Worm (Caenorhabditis elegans) whole organism, L1 larva: ENCODE measurements around the gene fbxb-64.
"Not testable (repeated sequence)": the region's sequence is repeated elsewhere in the genome, so short reads cannot be mapped to it uniquely, and the experiment has no call there.

Experiments
- C04F5.9 ChIP-seq: sonication (generic microtip); optimal IDR thresholded peaks from 2 replicates; lab custom pipeline; 2016; ENCODE audit warnings: missing genetic modification characterization, missing compliant biosample characterization
- C16A3.4 ChIP-seq: fragments of 150-350 bp; optimal IDR thresholded peaks from 2 replicates; lab custom pipeline; 2014; ENCODE audit warnings: missing biosample characterization, missing genetic modification characterization
- C34B4.2 ChIP-seq: sonication (generic microtip); optimal IDR thresholded peaks from 2 replicates; lab custom pipeline; 2017; ENCODE audit warnings: mild to moderate bottlenecking, missing genetic modification characterization, missing compliant biosample characterization
- aha-1 ChIP-seq: fragments of 150-350 bp; optimal IDR thresholded peaks from 2 replicates; lab custom pipeline; 2014; ENCODE audit warnings: missing biosample characterization, missing genetic modification characterization
- ceh-88 ChIP-seq: fragments of 200-800 bp; sonication (Bioruptor generic); IDR thresholded peaks from 2 replicates; pipeline ENCODE4 v1.3.6; 2022; ENCODE audit warnings: missing genetic modification characterization, missing compliant biosample characterization
- dpl-1 ChIP-seq, 3 experiments: fragments of 150-350 bp in 2 of 3; sonication (generic microtip) in 1 of 3; optimal IDR thresholded peaks; 2 replicates each; lab custom pipeline; 2014 to 2017; ENCODE audit warnings: missing biosample characterization in 3 of 3, missing genetic modification characterization in 3 of 3, missing genetic modification reagents in 3 of 3
- egl-13 ChIP-seq: sonication (generic microtip); optimal IDR thresholded peaks from 2 replicates; lab custom pipeline; 2016; ENCODE audit warnings: missing genotype, missing genetic modification reagents, missing genetic modification characterization, missing compliant biosample characterization
- ets-5 ChIP-seq: fragments of 200-800 bp; sonication (Bioruptor generic); IDR thresholded peaks from 2 replicates; pipeline ENCODE4 v1.3.6; 2022; ENCODE audit warnings: missing genetic modification characterization, missing compliant biosample characterization
- fkh-4 ChIP-seq: sonication (generic microtip); optimal IDR thresholded peaks from 2 replicates; lab custom pipeline; 2016; ENCODE audit warnings: missing compliant biosample characterization, missing genetic modification characterization, borderline replicate concordance
- hlh-17 ChIP-seq: fragments of 200-800 bp; sonication (Bioruptor generic); optimal IDR thresholded peaks from 2 replicates; lab custom pipeline; 2018; ENCODE audit warnings: missing genetic modification characterization, mild to moderate bottlenecking, missing compliant biosample characterization, moderate library complexity, borderline replicate concordance
- hpl-2 ChIP-seq: fragments of 150-350 bp; optimal IDR thresholded peaks from 2 replicates; lab custom pipeline; 2014; ENCODE audit warnings: missing biosample characterization, missing genetic modification reagents, missing genetic modification characterization
- irx-1 ChIP-seq: sonication (generic microtip); optimal IDR thresholded peaks from 2 replicates; lab custom pipeline; 2016; ENCODE audit warnings: missing genetic modification characterization, missing compliant biosample characterization
- jun-1 ChIP-seq: fragments of 150-350 bp; optimal IDR thresholded peaks from 2 replicates; lab custom pipeline; 2014; ENCODE audit warnings: missing biosample characterization, missing genetic modification reagents, missing genetic modification characterization
- lin-15B ChIP-seq: fragments of 150-350 bp; sonication (generic microtip); optimal IDR thresholded peaks from 3 replicates; lab custom pipeline; 2014; ENCODE audit warnings: missing biosample characterization, missing genetic modification characterization
- lin-35 ChIP-seq, 2 experiments: fragments of 150-350 bp; optimal IDR thresholded peaks; 2 replicates each; lab custom pipeline; 2014; ENCODE audit warnings: missing biosample characterization in 2 of 2, missing genetic modification characterization in 2 of 2, missing genetic modification reagents in 2 of 2
- lir-3 ChIP-seq: sonication (generic microtip); optimal IDR thresholded peaks from 2 replicates; lab custom pipeline; 2016; ENCODE audit warnings: mild to moderate bottlenecking, missing genetic modification characterization, moderate library complexity, missing compliant biosample characterization; ENCODE audit not compliant: poor library complexity
- mdl-1 ChIP-seq, 2 experiments: fragments of 150-350 bp; optimal IDR thresholded peaks; 2 replicates each; lab custom pipeline; 2014 to 2017; ENCODE audit warnings: missing biosample characterization in 2 of 2, missing genetic modification characterization in 2 of 2, inconsistent platforms in 1 of 2
- mef-2 ChIP-seq: fragments of 150-350 bp; optimal IDR thresholded peaks from 2 replicates; lab custom pipeline; 2014; ENCODE audit warnings: missing biosample characterization, missing genetic modification characterization
- nhr-11 ChIP-seq: fragments of 150-350 bp; optimal IDR thresholded peaks from 2 replicates; lab custom pipeline; 2014; ENCODE audit warnings: missing biosample characterization, missing genetic modification characterization
- nhr-237 ChIP-seq: fragments of 150-350 bp; optimal IDR thresholded peaks from 2 replicates; lab custom pipeline; 2014; ENCODE audit warnings: missing biosample characterization, missing genetic modification characterization
- nhr-28 ChIP-seq: fragments of 150-350 bp; optimal IDR thresholded peaks from 2 replicates; lab custom pipeline; 2014; ENCODE audit warnings: missing biosample characterization, missing genetic modification characterization
- nhr-71 ChIP-seq: sonication (generic microtip); optimal IDR thresholded peaks from 2 replicates; lab custom pipeline; 2016; ENCODE audit warnings: mild to moderate bottlenecking, missing genetic modification characterization, moderate library complexity, missing compliant biosample characterization
- nhr-90 ChIP-seq: sonication (generic microtip); optimal IDR thresholded peaks from 2 replicates; lab custom pipeline; 2016; ENCODE audit warnings: mild to moderate bottlenecking, missing genetic modification characterization, missing compliant biosample characterization; ENCODE audit not compliant: poor library complexity
- pag-3 ChIP-seq: sonication (generic microtip); optimal IDR thresholded peaks from 2 replicates; lab custom pipeline; 2017; ENCODE audit warnings: missing genetic modification characterization, mild to moderate bottlenecking, missing compliant biosample characterization, antibody characterized with exemption, borderline replicate concordance; ENCODE audit not compliant: insufficient read depth
- pax-3 ChIP-seq: fragments of 200-800 bp; sonication (Bioruptor generic); optimal IDR thresholded peaks from 2 replicates; lab custom pipeline; 2018; ENCODE audit warnings: mild to moderate bottlenecking, missing genetic modification characterization, moderate library complexity, missing compliant biosample characterization
- sptf-1 ChIP-seq: fragments of 150-350 bp; optimal IDR thresholded peaks from 2 replicates; lab custom pipeline; 2014; ENCODE audit warnings: missing biosample characterization, missing genetic modification characterization
- unc-86 ChIP-seq: sonication (generic microtip); optimal IDR thresholded peaks from 2 replicates; lab custom pipeline; 2016; ENCODE audit warnings: missing genetic modification characterization, missing compliant biosample characterization
- xbp-1 ChIP-seq: sonication (generic microtip); optimal IDR thresholded peaks from 2 replicates; lab custom pipeline; 2016; ENCODE audit warnings: missing genetic modification characterization, missing compliant biosample characterization
- zip-4 ChIP-seq: fragments of 200-800 bp; sonication (Bioruptor generic); optimal IDR thresholded peaks from 2 replicates; lab custom pipeline; 2018; ENCODE audit warnings: mild to moderate bottlenecking, missing genetic modification characterization, moderate library complexity, missing compliant biosample characterization
- ztf-4 ChIP-seq: fragments of 150-350 bp; optimal IDR thresholded peaks from 2 replicates; lab custom pipeline; 2014; ENCODE audit warnings: missing biosample characterization, missing genetic modification characterization

Gene fbxb-64

ce11 chrV:19312975-19313374 is at the start of gene fbxb-64:
Gene fbxb-64, plus strand, starts transcription at chrV:19313275.
- no peak for TF ChIP-seq mef-2
- TF ChIP-seq hlh-17 (GFP tag; lab: Kevin White, UChicago), result no peak
- TF ChIP-seq nhr-28 (tag; lab: Kevin White, UChicago), result no peak
- no peak for TF ChIP-seq mdl-1 (tag; optimal IDR thresholded peaks at IDR 0.05; lab: Kevin White, UChicago)
- TF ChIP-seq, all 84 proteins: peak for 0

- TF ChIP-seq xbp-1, C04F5.9, lir-3 (tag; lab: Kevin White, UChicago): not testable (repeated sequence)
Observed at ce11 chrV:19264148-19264547, 48.9 kb upstream of the fbxb-64 start, which contains the start of gene F21D9.1. Gene F21D9.1, plus strand, starts transcription at chrV:19264448.

ce11 chrV:19276354-19276753 is 36.7 kb upstream of the fbxb-64 start:
- TF ChIP-seq ceh-88 (GFP tag; lab: Robert Waterston, UW) (no peak), hpl-2 (GFP tag; lab: Kevin White, UChicago) (no peak), lin-15B (tag; lab: Kevin White, UChicago) (no peak), zip-4 (GFP tag; lab: Kevin White, UChicago) (no peak), nhr-90 (tag; lab: Kevin White, UChicago) (no peak)

DNA sequence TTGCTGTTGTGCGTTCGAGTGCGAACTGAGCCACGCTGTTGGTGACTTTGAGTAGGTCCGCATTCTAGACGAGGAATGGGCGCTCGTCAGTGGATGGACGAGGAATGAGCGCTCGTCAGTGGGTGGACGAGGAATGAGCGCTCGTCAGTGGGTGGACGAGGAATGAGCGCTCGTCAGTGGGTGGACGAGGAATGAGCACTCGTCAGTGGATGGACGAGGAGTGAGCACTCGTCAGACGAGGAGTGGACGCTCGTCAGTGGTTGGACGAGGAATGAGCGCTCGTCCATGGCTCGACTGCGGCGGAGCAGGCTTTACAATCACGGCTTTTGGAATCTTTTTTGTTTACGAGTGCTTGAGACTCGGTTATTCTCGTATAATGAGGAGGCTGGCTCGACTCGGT is 34.6 kb upstream of the fbxb-64 start:
- no peak for TF ChIP-seq pag-3
- no peak for TF ChIP-seq nhr-11 (tag; lab: Kevin White, UChicago)
- TF ChIP-seq egl-13, result no peak
- no peak for TF ChIP-seq ets-5 (GFP tag; lab: Robert Waterston, UW)

DNA sequence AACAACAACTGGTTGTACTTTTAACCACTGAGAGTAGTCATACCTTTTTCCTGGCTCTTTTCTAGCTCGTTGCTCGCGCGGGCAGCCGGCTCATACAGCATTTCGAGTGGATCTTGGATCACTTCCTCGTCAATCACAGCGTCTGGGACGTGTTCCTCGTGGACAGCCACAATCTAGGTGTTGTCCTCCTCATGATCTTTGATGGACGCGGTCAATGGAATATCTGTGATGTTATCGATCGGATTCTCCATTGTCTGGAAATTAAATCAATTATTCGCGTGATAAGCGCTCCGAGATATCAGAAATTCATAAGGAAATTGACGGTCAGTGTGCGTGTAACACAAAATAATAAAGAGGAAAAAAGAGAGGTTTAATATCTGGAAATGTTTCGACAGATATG is 33.2 kb upstream of the fbxb-64 start, which contains the start of gene F21D9.8:
F21D9.8 (minus strand) TSS at position 101 of the 400 bp plus-strand sequence.
- TF ChIP-seq fkh-4 (no peak), sptf-1 (tag; lab: Kevin White, UChicago) (no peak), unc-86 (tag; lab: Kevin White, UChicago) (no peak), C16A3.4 (no peak), hlh-17 (GFP tag; lab: Kevin White, UChicago) (no peak), C04F5.9 (tag; lab: Kevin White, UChicago) (no peak), pag-3 (no peak), mdl-1 (tag; optimal IDR thresholded peaks at IDR 0.05; lab: Kevin White, UChicago) (no peak), C34B4.2 (tag; lab: Kevin White, UChicago) (no peak), nhr-237 (tag; lab: Kevin White, UChicago) (no peak), dpl-1 (GFP tag; optimal IDR thresholded peaks at IDR 0.05; lab: Kevin White, UChicago) (no peak), xbp-1 (tag; lab: Kevin White, UChicago) (no peak), irx-1 (tag; lab: Kevin White, UChicago) (no peak), jun-1 (no peak)

DNA sequence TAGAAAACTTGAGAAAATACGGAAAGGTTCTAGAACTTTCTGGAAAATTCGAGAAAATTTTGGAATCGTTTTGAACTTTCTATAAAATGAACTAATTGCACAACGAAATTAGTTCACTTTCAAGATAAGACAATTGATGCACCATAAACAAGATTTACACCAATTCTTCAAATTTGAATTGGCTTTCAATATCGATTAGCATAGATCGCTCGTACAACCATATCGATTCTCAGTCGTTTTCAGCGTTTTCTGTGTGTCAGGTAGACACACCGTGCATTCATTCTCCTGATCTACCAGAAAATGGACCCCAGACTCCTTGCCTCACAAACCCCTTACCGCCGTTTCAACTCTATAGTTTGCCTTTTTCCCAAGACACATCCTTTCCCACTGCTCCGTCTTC is 30.8 kb upstream of the fbxb-64 start, which contains the start of gene fbxb-117:
fbxb-117 (plus strand) TSS at position 301 of the 400 bp plus-strand sequence.
- TF ChIP-seq pax-3 (tag; lab: Kevin White, UChicago) (no peak), nhr-71 (tag; lab: Kevin White, UChicago) (no peak), lin-15B (tag; lab: Kevin White, UChicago) (no peak), aha-1 (tag; lab: Kevin White, UChicago) (no peak), nhr-28 (tag; lab: Kevin White, UChicago) (no peak), irx-1 (tag; lab: Kevin White, UChicago) (no peak), ztf-4 (no peak), lin-35 (GFP tag; optimal IDR thresholded peaks at IDR 0.05; lab: Kevin White, UChicago) (no peak), hpl-2 (GFP tag; lab: Kevin White, UChicago) (no peak)
- TF ChIP-seq, all 84 proteins: peak for 0
